Fruit fly (Drosophila melanogaster) whole organism, embryonic: ENCODE measurements around the gene Dbp73D.

Experiments used
- Awh ChIP-seq: fragments of 200-800 bp; sonication (Bioruptor generic); IDR thresholded peaks from 2 replicates; pipeline ENCODE4, ENCODE4 v1.3.6; 2022; ENCODE audit warnings: missing biosample characterization, missing genetic modification characterization
- B-H1 ChIP-seq: fragments of 200-800 bp; sonication (Bioruptor generic); IDR thresholded peaks from 3 replicates; pipeline ENCODE4 v1.3.6; 2022; ENCODE audit warnings: missing biosample characterization, missing genetic modification characterization
- Bgb ChIP-seq: fragments of 200-800 bp; sonication (Bioruptor generic); IDR thresholded peaks from 2 replicates; pipeline ENCODE4 v1.3.6; 2022; ENCODE audit warnings: missing biosample characterization, missing genetic modification characterization; ENCODE audit not compliant: partially characterized antibody
- C15 ChIP-seq: fragments of 200-800 bp; sonication (Bioruptor generic); IDR thresholded peaks from 3 replicates; pipeline ENCODE4 v1.3.6; 2022; ENCODE audit warnings: missing biosample characterization, missing genetic modification characterization
- CG11560 ChIP-seq: fragments of 200-800 bp; sonication (Bioruptor generic); IDR thresholded peaks from 3 replicates; pipeline ENCODE4 v1.3.6; 2022; ENCODE audit warnings: missing biosample characterization, missing genetic modification characterization
- CG12104 ChIP-seq: fragments of 200-800 bp; sonication (Bioruptor generic); optimal IDR thresholded peaks from 3 replicates; lab custom pipeline; 2016; ENCODE audit warnings: missing biosample characterization, missing genetic modification characterization
- CG12236 ChIP-seq: fragments of 200-800 bp; sonication (Bioruptor generic); optimal IDR thresholded peaks from 2 replicates; lab custom pipeline; 2016; ENCODE audit warnings: missing biosample characterization, missing genetic modification characterization
- CG12769 ChIP-seq: fragments of 200-800 bp; sonication (Bioruptor generic); optimal IDR thresholded peaks from 2 replicates; lab custom pipeline; 2019; ENCODE audit warnings: missing biosample characterization, mild to moderate bottlenecking, missing genetic modification characterization, moderate library complexity
- CG13775 ChIP-seq: fragments of 200-800 bp; sonication (Bioruptor generic); optimal IDR thresholded peaks from 3 replicates; lab custom pipeline; 2017; ENCODE audit warnings: missing biosample characterization, mild to moderate bottlenecking, missing genetic modification characterization
- CG14050 ChIP-seq: fragments of 200-800 bp; sonication (Bioruptor generic); IDR thresholded peaks from 3 replicates; pipeline ENCODE4 v1.3.6; 2022; ENCODE audit warnings: missing biosample characterization, missing genetic modification characterization
- CG14441 ChIP-seq: fragments of 200-800 bp; sonication (Bioruptor generic); IDR thresholded peaks from 2 replicates; pipeline ENCODE4 v1.3.6; 2022; ENCODE audit warnings: missing biosample characterization, missing genetic modification characterization
- CG14860 ChIP-seq: fragments of 200-800 bp; sonication (Bioruptor generic); IDR thresholded peaks from 3 replicates; pipeline ENCODE4 v1.3.6; 2022; ENCODE audit warnings: missing biosample characterization, missing genetic modification characterization; ENCODE audit not compliant: partially characterized antibody
- CG15696 ChIP-seq: fragments of 200-800 bp; sonication (Bioruptor generic); optimal IDR thresholded peaks from 2 replicates; lab custom pipeline; 2019; ENCODE audit warnings: missing biosample characterization, mild to moderate bottlenecking, missing genetic modification characterization, moderate library complexity
- CG16779 ChIP-seq: fragments of 200-800 bp; sonication (Bioruptor generic); IDR thresholded peaks from 2 replicates; pipeline ENCODE4 v1.3.6; 2022; ENCODE audit warnings: missing biosample characterization, missing genetic modification characterization
- CG18599 ChIP-seq: fragments of 200-800 bp; sonication (Bioruptor generic); optimal IDR thresholded peaks from 3 replicates; lab custom pipeline; 2017; ENCODE audit warnings: missing biosample characterization, missing genetic modification characterization, mild to moderate bottlenecking, moderate library complexity, missing genetic modification reagents
- CG33213 ChIP-seq: fragments of 200-800 bp; sonication (Bioruptor generic); optimal IDR thresholded peaks from 3 replicates; lab custom pipeline; 2016; ENCODE audit warnings: missing biosample characterization, missing genetic modification characterization
- CG3726 ChIP-seq: fragments of 200-800 bp; sonication (Bioruptor generic); IDR thresholded peaks from 3 replicates; pipeline ENCODE4, ENCODE4 v1.3.6; 2022; ENCODE audit warnings: missing biosample characterization, missing genetic modification characterization
- CG4854 ChIP-seq: fragments of 200-800 bp; sonication (Bioruptor generic); optimal IDR thresholded peaks from 2 replicates; lab custom pipeline; 2016; ENCODE audit warnings: missing biosample characterization, missing genetic modification characterization, inconsistent platforms
- CG5245 ChIP-seq: fragments of 200-800 bp; sonication (Bioruptor generic); optimal IDR thresholded peaks from 3 replicates; lab custom pipeline; 2016; ENCODE audit warnings: missing biosample characterization, missing genetic modification characterization
- CG6791 ChIP-seq: fragments of 200-800 bp; sonication (Bioruptor generic); IDR thresholded peaks from 3 replicates; pipeline ENCODE4 v1.3.6; 2022; ENCODE audit warnings: missing biosample characterization, missing genetic modification characterization; ENCODE audit not compliant: partially characterized antibody
- CG9817 ChIP-seq: fragments of 200-800 bp; sonication (Bioruptor generic); optimal IDR thresholded peaks from 2 replicates; lab custom pipeline; 2018; ENCODE audit warnings: missing biosample characterization, mild to moderate bottlenecking, missing genetic modification characterization, moderate library complexity
- CHES-1-like ChIP-seq: fragments of 200-800 bp; sonication (Bioruptor generic); optimal IDR thresholded peaks from 2 replicates; lab custom pipeline; 2016; ENCODE audit warnings: missing biosample characterization, missing genetic modification characterization
- Eip74EF ChIP-seq, 2 experiments: fragments of 200-800 bp in 1 of 2; fragments of >200 bp in 1 of 2; sonication (Bioruptor generic) in 1 of 2; optimal IDR thresholded peaks; 2 replicates each; lab custom pipeline; 2017 to 2019; ENCODE audit warnings: missing biosample characterization in 2 of 2, missing genetic modification characterization in 2 of 2, mild to moderate bottlenecking in 1 of 2, moderate library complexity in 1 of 2
- Hsf ChIP-seq: fragments of 200-800 bp; sonication (Bioruptor generic); optimal IDR thresholded peaks from 3 replicates; lab custom pipeline; 2016; ENCODE audit warnings: missing biosample characterization, missing genetic modification characterization
- NFAT ChIP-seq: fragments of 200-800 bp; sonication (Bioruptor generic); IDR thresholded peaks from 2 replicates; pipeline ENCODE4 v1.3.6; 2022; ENCODE audit warnings: missing biosample characterization, missing genetic modification characterization
- Nf-YA ChIP-seq: fragments of 200-800 bp; sonication (Bioruptor generic); IDR thresholded peaks from 2 replicates; pipeline ENCODE4 v1.3.6; 2022; ENCODE audit warnings: missing biosample characterization, missing genetic modification characterization
- Ravus ChIP-seq: fragments of 200-800 bp; sonication (Bioruptor generic); IDR thresholded peaks from 2 replicates; pipeline ENCODE4 v1.3.6; 2022; ENCODE audit warnings: missing biosample characterization, missing genetic modification characterization
- Sox102F ChIP-seq: fragments of 200-800 bp; sonication (Bioruptor generic); optimal IDR thresholded peaks from 2 replicates; lab custom pipeline; 2018; ENCODE audit warnings: missing biosample characterization, mild to moderate bottlenecking, missing genetic modification characterization, moderate library complexity
- Xrp1 ChIP-seq: fragments of 200-800 bp; sonication (Bioruptor generic); IDR thresholded peaks from 2 replicates; pipeline ENCODE4 v1.3.6; 2022; ENCODE audit warnings: missing biosample characterization, missing genetic modification characterization
- YL-1 ChIP-seq: fragments of 200-800 bp; sonication (Bioruptor generic); optimal IDR thresholded peaks from 3 replicates; lab custom pipeline; 2017; ENCODE audit warnings: missing biosample characterization, mild to moderate bottlenecking, missing genetic modification characterization
- ato ChIP-seq: fragments of 200-800 bp; sonication (Bioruptor generic); IDR thresholded peaks from 2 replicates; pipeline ENCODE4 v1.3.6; 2022; ENCODE audit warnings: missing biosample characterization, missing genetic modification characterization; ENCODE audit not compliant: partially characterized antibody
- caup ChIP-seq: fragments of 200-800 bp; sonication (Bioruptor generic); optimal IDR thresholded peaks from 3 replicates; lab custom pipeline; 2017; ENCODE audit warnings: missing biosample characterization, mild to moderate bottlenecking, missing genetic modification characterization, moderate library complexity; ENCODE audit not compliant: severe bottlenecking
- cwo ChIP-seq: fragments of 200-800 bp; sonication (Bioruptor generic); optimal IDR thresholded peaks from 3 replicates; lab custom pipeline; 2017; ENCODE audit warnings: missing biosample characterization, missing genetic modification characterization, mild to moderate bottlenecking, moderate library complexity, missing genetic modification reagents
- danr ChIP-seq: fragments of 200-800 bp; sonication (Bioruptor generic); IDR thresholded peaks from 2 replicates; pipeline ENCODE4 v1.3.6; 2022; ENCODE audit warnings: missing biosample characterization, missing genetic modification characterization
- esg ChIP-seq: fragments of 200-800 bp; sonication (Bioruptor generic); conservative IDR thresholded peaks from 2 replicates; pipeline ENCODE4 v1.3.6; 2022; ENCODE audit warnings: missing biosample characterization, missing genetic modification characterization
- ftz-f1 ChIP-seq: fragments of 200-800 bp; sonication (Bioruptor generic); optimal IDR thresholded peaks from 2 replicates; lab custom pipeline; 2016; ENCODE audit warnings: missing biosample characterization, missing genetic modification characterization
- gro ChIP-seq: fragments of 200-800 bp; sonication (Bioruptor generic); optimal IDR thresholded peaks from 2 replicates; lab custom pipeline; 2016; ENCODE audit warnings: missing biosample characterization, missing genetic modification characterization
- ind ChIP-seq: fragments of 200-800 bp; sonication (Bioruptor generic); optimal IDR thresholded peaks from 3 replicates; lab custom pipeline; 2016; ENCODE audit warnings: missing biosample characterization, missing genetic modification characterization
- pfk ChIP-seq: fragments of 200-800 bp; sonication (Bioruptor generic); optimal IDR thresholded peaks from 2 replicates; lab custom pipeline; 2018; ENCODE audit warnings: missing biosample characterization, mild to moderate bottlenecking, missing genetic modification characterization, moderate library complexity
- pros ChIP-seq: fragments of 200-800 bp; sonication (Bioruptor generic); optimal IDR thresholded peaks from 3 replicates; lab custom pipeline; 2019; ENCODE audit warnings: missing biosample characterization, mild to moderate bottlenecking, missing genetic modification characterization, moderate library complexity
- repo ChIP-seq: fragments of 200-800 bp; sonication (Bioruptor generic); optimal IDR thresholded peaks from 2 replicates; lab custom pipeline; 2016; ENCODE audit warnings: missing biosample characterization, missing genetic modification characterization
- sd ChIP-seq: fragments of 200-800 bp; sonication (Bioruptor generic); optimal IDR thresholded peaks from 3 replicates; lab custom pipeline; 2018; ENCODE audit warnings: missing biosample characterization, mild to moderate bottlenecking, missing genetic modification characterization, moderate library complexity
- slbo ChIP-seq: fragments of 200-800 bp; sonication (Bioruptor generic); IDR thresholded peaks from 2 replicates; pipeline ENCODE4 v1.3.6; 2022; ENCODE audit warnings: missing biosample characterization, missing genetic modification characterization
- sqz ChIP-seq: fragments of 200-800 bp; sonication (Bioruptor generic); optimal IDR thresholded peaks from 3 replicates; lab custom pipeline; 2018; ENCODE audit warnings: missing biosample characterization, mild to moderate bottlenecking, missing genetic modification characterization
- ssp ChIP-seq: fragments of 200-800 bp; sonication (Bioruptor generic); IDR thresholded peaks from 2 replicates; pipeline ENCODE4 v1.3.6; 2022; ENCODE audit warnings: missing biosample characterization, missing genetic modification characterization
- sug ChIP-seq: fragments of 200-800 bp; optimal IDR thresholded peaks from 2 replicates; lab custom pipeline; 2019; ENCODE audit warnings: missing biosample characterization, mild to moderate bottlenecking, missing genetic modification characterization, moderate library complexity
- tap ChIP-seq: fragments of 200-800 bp; optimal IDR thresholded peaks from 3 replicates; lab custom pipeline; 2019; ENCODE audit warnings: missing biosample characterization, mild to moderate bottlenecking, missing genetic modification characterization, moderate library complexity
- tgo ChIP-seq: fragments of 200-800 bp; sonication (Bioruptor generic); IDR thresholded peaks from 3 replicates; pipeline ENCODE4 v1.3.6; 2022; ENCODE audit warnings: missing biosample characterization, missing genetic modification characterization
- trh ChIP-seq: fragments of 200-800 bp; sonication (Bioruptor generic); optimal IDR thresholded peaks from 2 replicates; lab custom pipeline; 2016; ENCODE audit warnings: missing biosample characterization, missing genetic modification characterization
- z ChIP-seq: fragments of 200-800 bp; sonication (Bioruptor generic); IDR thresholded peaks from 3 replicates; pipeline ENCODE4 v1.3.6; 2022; ENCODE audit warnings: missing biosample characterization, missing genetic modification characterization

Dbp73D gene

dm6 chr3L:16768001-16768652 lies 37.5 kb upstream of the Dbp73D start (continued):
- no peak for TF ChIP-seq gro (GFP tag; lab: Kevin White, UChicago)
- no peak for TF ChIP-seq C15 (GFP tag; lab: Robert Waterston, UW)
- TF ChIP-seq esg (GFP tag; lab: Robert Waterston, UW), result 0 out of 2 replicates have a peak, but pooled peaks have one; percentile 10
- TF ChIP-seq CG13775 (GFP tag; lab: Kevin White, UChicago), result peak; percentile 15
- peak; percentile 9; the same call in 1 of the 2 replicates for TF ChIP-seq slbo (GFP tag; lab: Robert Waterston, UW)
- no peak for TF ChIP-seq sug
- TF ChIP-seq Awh (GFP tag; lab: Robert Waterston, UW), result no peak
- no peak for TF ChIP-seq NFAT (GFP tag; lab: Robert Waterston, UW)
- no peak for TF ChIP-seq sqz (GFP tag; lab: Kevin White, UChicago)
- TF ChIP-seq Sox102F (GFP tag; lab: Kevin White, UChicago), result peak; percentile 34
- peak; percentile 29 for TF ChIP-seq Hsf (GFP tag; lab: Kevin White, UChicago)
- peak; percentile 19 for TF ChIP-seq tap (tag; lab: Kevin White, UChicago)
- no peak for TF ChIP-seq Eip74EF (GFP tag; optimal IDR thresholded peaks at IDR 0.05; lab: Kevin White, UChicago)
- TF ChIP-seq Nf-YA (GFP tag; lab: Robert Waterston, UW), result no peak
- TF ChIP-seq CG14050, result no peak; the same call in 2 of the 3 replicates
- no peak for TF ChIP-seq ato (GFP tag; lab: Robert Waterston, UW)
- TF ChIP-seq CG16779 (GFP tag; lab: Robert Waterston, UW), result no peak
- TF ChIP-seq pfk, result no peak
- peak; percentile 53; the same call in 2 of the 3 replicates for TF ChIP-seq CG14860
- no peak for TF ChIP-seq z (GFP tag; lab: Robert Waterston, UW)
- peak; percentile 49; the same call in 2 of the 3 replicates for TF ChIP-seq tgo
- peak; percentile 88 for TF ChIP-seq pros (GFP tag; lab: Kevin White, UChicago)
- no peak for TF ChIP-seq cwo
- TF ChIP-seq CG12104, result no peak
- TF ChIP-seq CG18599 (GFP tag; lab: Kevin White, UChicago), result no peak
- TF ChIP-seq trh (GFP tag; lab: Kevin White, UChicago), result no peak
- peak; percentile 35; the same call in 2 of the 3 replicates for TF ChIP-seq B-H1 (GFP tag; lab: Robert Waterston, UW)
- no peak for TF ChIP-seq YL-1 (GFP tag; lab: Kevin White, UChicago)
- TF ChIP-seq danr (GFP tag; lab: Robert Waterston, UW), result no peak
- TF ChIP-seq CG9817, result no peak
- no peak for TF ChIP-seq CG11560 (tag; lab: Robert Waterston, UW)
- TF ChIP-seq CG3726 (GFP tag; lab: Robert Waterston, UW), result no peak
- TF ChIP-seq CHES-1-like, result no peak
- TF ChIP-seq CG6791 (GFP tag; lab: Robert Waterston, UW), result 0 out of 3 replicates have a peak, but pooled peaks have one; percentile 50
- TF ChIP-seq ind (GFP tag; lab: Kevin White, UChicago), result peak; percentile 15
- TF ChIP-seq caup (GFP tag; lab: Kevin White, UChicago), result no peak
- no peak for TF ChIP-seq CG4854
- TF ChIP-seq CG5245 (GFP tag; lab: Kevin White, UChicago), result no peak
- TF ChIP-seq CG33213 (GFP tag; lab: Kevin White, UChicago), result no peak
- no peak for TF ChIP-seq CG12236
- peak; percentile 66 for TF ChIP-seq CG15696
- no peak for TF ChIP-seq Bgb (GFP tag; lab: Robert Waterston, UW)
- TF ChIP-seq Xrp1 (GFP tag; lab: Robert Waterston, UW), result peak; percentile 78
- TF ChIP-seq CG12769 (tag; lab: Kevin White, UChicago), result peak; percentile 48
- no peak for TF ChIP-seq ftz-f1 (GFP tag; lab: Kevin White, UChicago)
- no peak for TF ChIP-seq repo (GFP tag; lab: Kevin White, UChicago)
- TF ChIP-seq ssp, result no peak
- TF ChIP-seq CG14441 (GFP tag; lab: Robert Waterston, UW), result 0 out of 2 replicates have a peak, but pooled peaks have one; percentile 44
- TF ChIP-seq Ravus (GFP tag; lab: Robert Waterston, UW), result no peak
- no peak for TF ChIP-seq sd (tag; lab: Kevin White, UChicago)
